Fruit fly (Drosophila melanogaster) whole organism, prepupa: ENCODE results near the gene PGAP2.

Experiments used
- CG1621 ChIP-seq: fragments of 200-800 bp; sonication (Bioruptor generic); optimal IDR thresholded peaks from 3 replicates; lab custom pipeline; 2018; ENCODE audit warnings: missing biosample characterization, mild to moderate bottlenecking, missing genetic modification characterization
- CG4318 ChIP-seq: fragments of 200-800 bp; sonication (Bioruptor generic); optimal IDR thresholded peaks from 3 replicates; lab custom pipeline; 2017; ENCODE audit warnings: missing biosample characterization, mild to moderate bottlenecking, missing genetic modification characterization
- Met ChIP-seq: fragments of 200-800 bp; sonication (Bioruptor generic); optimal IDR thresholded peaks from 3 replicates; lab custom pipeline; 2016; ENCODE audit warnings: missing biosample characterization, missing genetic modification characterization
- salr ChIP-seq, 2 experiments: fragments of 200-800 bp; sonication (Bioruptor generic); optimal IDR thresholded peaks; 3 replicates each; lab custom pipeline; 2016 to 2018; ENCODE audit warnings: missing biosample characterization in 2 of 2, missing genetic modification characterization in 2 of 2, mild to moderate bottlenecking in 1 of 2
- spab ChIP-seq: fragments of 200-800 bp; sonication (Bioruptor generic); optimal IDR thresholded peaks from 2 replicates; lab custom pipeline; 2017; ENCODE audit warnings: missing biosample characterization, mild to moderate bottlenecking, missing genetic modification characterization, missing genetic modification reagents

DNA sequence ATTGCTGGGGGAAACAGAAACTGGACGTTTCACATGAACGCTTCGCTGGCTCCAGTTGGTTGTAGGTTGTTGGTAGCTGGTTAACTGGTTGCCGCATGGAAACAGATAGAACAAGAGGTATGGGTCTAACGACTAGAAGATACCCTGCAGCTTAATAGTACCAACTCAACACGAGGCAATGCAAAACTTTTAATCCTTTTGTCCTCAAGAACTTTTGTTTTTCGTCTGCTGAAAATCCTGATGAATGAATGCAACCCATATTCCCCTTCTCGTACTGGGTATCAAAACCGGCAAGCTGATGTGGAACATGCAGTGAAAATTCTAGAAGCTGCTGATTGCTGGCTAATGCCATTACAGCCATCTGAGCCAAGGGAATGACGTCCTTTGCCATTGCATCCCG, 18.7 kb upstream of the PGAP2 start:
- TF ChIP-seq CG4318 (GFP tag; lab: Kevin White, UChicago) (no peak), CG1621 (tag; lab: Kevin White, UChicago) (peak; percentile 53), salr (GFP tag; optimal IDR thresholded peaks at IDR 0.05; lab: Kevin White, UChicago) (no peak), Met (no peak), spab (GFP tag; lab: Kevin White, UChicago) (no peak)
